Worm (Caenorhabditis elegans) whole organism, L2 larva: ENCODE measurements around the gene srbc-23.
A peak's percentile ranks its signal among the peaks of the same experiment; 100 is the strongest.

Experiments
- C34F6.9 ChIP-seq: fragments of 150-350 bp; optimal IDR thresholded peaks from 2 replicates; lab custom pipeline; 2014; ENCODE audit warnings: missing biosample characterization, missing genetic modification characterization
- F13H6.1 ChIP-seq: sonication (generic microtip); optimal IDR thresholded peaks from 2 replicates; lab custom pipeline; 2016; ENCODE audit warnings: missing genetic modification characterization, missing compliant biosample characterization
- R02D3.7 ChIP-seq: fragments of 150-350 bp; optimal IDR thresholded peaks from 2 replicates; lab custom pipeline; 2014; ENCODE audit warnings: missing biosample characterization, missing genetic modification characterization
- Y55F3AM.14 ChIP-seq: fragments of 200-800 bp; sonication (Bioruptor generic); optimal IDR thresholded peaks from 2 replicates; lab custom pipeline; 2018; ENCODE audit warnings: mild to moderate bottlenecking, missing genetic modification characterization, missing compliant biosample characterization
- alr-1 ChIP-seq: fragments of 150-350 bp; optimal IDR thresholded peaks from 2 replicates; lab custom pipeline; 2014; ENCODE audit warnings: missing biosample characterization, missing genetic modification characterization
- aly-2 ChIP-seq: fragments of 150-350 bp; optimal IDR thresholded peaks from 2 replicates; lab custom pipeline; 2014; ENCODE audit warnings: missing biosample characterization, missing genetic modification characterization
- ceh-16 ChIP-seq: fragments of 150-350 bp; optimal IDR thresholded peaks from 2 replicates; lab custom pipeline; 2014; ENCODE audit warnings: missing biosample characterization, missing genetic modification characterization
- ceh-82 ChIP-seq: fragments of 150-350 bp; optimal IDR thresholded peaks from 2 replicates; lab custom pipeline; 2014; ENCODE audit warnings: missing biosample characterization, missing genetic modification characterization
- crh-2 ChIP-seq: sonication (generic microtip); optimal IDR thresholded peaks from 2 replicates; lab custom pipeline; 2017; ENCODE audit warnings: missing biosample characterization, missing genetic modification characterization
- dmd-4 ChIP-seq: sonication (generic microtip); optimal IDR thresholded peaks from 2 replicates; lab custom pipeline; 2017; ENCODE audit warnings: missing biosample characterization, missing genetic modification characterization
- egl-27 ChIP-seq: sonication (generic microtip); optimal IDR thresholded peaks from 3 replicates; lab custom pipeline; 2017; ENCODE audit warnings: missing biosample characterization, missing genetic modification reagents, missing genetic modification characterization
- elt-1 ChIP-seq: fragments of 150-350 bp; optimal IDR thresholded peaks from 2 replicates; lab custom pipeline; 2014; ENCODE audit warnings: missing biosample characterization, missing genetic modification characterization
- fos-1 ChIP-seq: fragments of 150-350 bp; optimal IDR thresholded peaks from 2 replicates; lab custom pipeline; 2014; ENCODE audit warnings: missing biosample characterization, missing genetic modification characterization
- gmeb-1 ChIP-seq: fragments of 150-350 bp; optimal IDR thresholded peaks from 2 replicates; lab custom pipeline; 2014; ENCODE audit warnings: missing biosample characterization, missing genetic modification characterization
- lin-11 ChIP-seq: fragments of 150-350 bp; sonication (generic microtip); optimal IDR thresholded peaks from 2 replicates; lab custom pipeline; 2014; ENCODE audit warnings: missing biosample characterization, missing genetic modification characterization, inconsistent platforms, mixed read lengths
- lin-13 ChIP-seq: fragments of 150-350 bp; optimal IDR thresholded peaks from 2 replicates; lab custom pipeline; 2014; ENCODE audit warnings: missing biosample characterization, missing genetic modification reagents, missing genetic modification characterization
- lin-39 ChIP-seq: fragments of 150-350 bp; optimal IDR thresholded peaks from 2 replicates; lab custom pipeline; 2014; ENCODE audit warnings: missing biosample characterization, missing genetic modification reagents, missing genetic modification characterization
- lsy-2 ChIP-seq, 2 experiments: fragments of 150-350 bp in 1 of 2; sonication (generic microtip) in 1 of 2; optimal IDR thresholded peaks; 2 replicates each; lab custom pipeline; 2014 to 2017; ENCODE audit warnings: missing biosample characterization in 2 of 2, missing genetic modification characterization in 2 of 2
- mab-5 ChIP-seq: fragments of 150-350 bp; optimal IDR thresholded peaks from 2 replicates; lab custom pipeline; 2014; ENCODE audit warnings: missing biosample characterization, missing genetic modification characterization
- mdl-1 ChIP-seq, 2 experiments: fragments of 150-350 bp in 1 of 2; sonication (generic microtip) in 1 of 2; optimal IDR thresholded peaks; 2 replicates each; lab custom pipeline; 2017; ENCODE audit warnings: missing biosample characterization in 2 of 2, missing genetic modification characterization in 2 of 2
- nhr-10 ChIP-seq: sonication (generic microtip); optimal IDR thresholded peaks from 2 replicates; lab custom pipeline; 2017; ENCODE audit warnings: missing biosample characterization, missing genetic modification characterization
- nhr-11 ChIP-seq: fragments of 150-350 bp; optimal IDR thresholded peaks from 2 replicates; lab custom pipeline; 2014; ENCODE audit warnings: missing biosample characterization, missing genetic modification characterization
- nhr-12 ChIP-seq: fragments of 150-350 bp; optimal IDR thresholded peaks from 2 replicates; lab custom pipeline; 2014; ENCODE audit warnings: missing biosample characterization, missing genetic modification characterization
- nhr-129 ChIP-seq: fragments of 150-350 bp; optimal IDR thresholded peaks from 2 replicates; lab custom pipeline; 2014; ENCODE audit warnings: missing biosample characterization, missing genetic modification characterization
- nhr-23 ChIP-seq: fragments of 150-350 bp; optimal IDR thresholded peaks from 2 replicates; lab custom pipeline; 2014; ENCODE audit warnings: missing biosample characterization, missing genetic modification reagents, missing genetic modification characterization
- nhr-237 ChIP-seq: fragments of 150-350 bp; optimal IDR thresholded peaks from 2 replicates; lab custom pipeline; 2014; ENCODE audit warnings: missing biosample characterization, missing genetic modification characterization
- nhr-25 ChIP-seq: fragments of 150-350 bp; sonication (generic microtip); optimal IDR thresholded peaks from 3 replicates; lab custom pipeline; 2014; ENCODE audit warnings: missing biosample characterization, missing genetic modification characterization
- sem-4 ChIP-seq: fragments of 150-350 bp; optimal IDR thresholded peaks from 2 replicates; lab custom pipeline; 2014; ENCODE audit warnings: missing biosample characterization, missing genetic modification reagents, missing genetic modification characterization
- sma-3 ChIP-seq: sonication (generic microtip); optimal IDR thresholded peaks from 2 replicates; lab custom pipeline; 2016; ENCODE audit warnings: missing genetic modification reagents, missing genetic modification characterization, missing compliant biosample characterization
- sma-9 ChIP-seq, 2 experiments: fragments of 150-350 bp in 1 of 2; sonication (generic microtip) in 1 of 2; optimal IDR thresholded peaks; 2 replicates each; lab custom pipeline; 2014 to 2016; ENCODE audit warnings: missing genetic modification characterization in 2 of 2, mild to moderate bottlenecking in 1 of 2, missing biosample characterization in 1 of 2, missing compliant biosample characterization in 1 of 2, missing genetic modification reagents in 1 of 2, moderate library complexity in 1 of 2
- unc-39 ChIP-seq: fragments of 150-350 bp; optimal IDR thresholded peaks from 2 replicates; lab custom pipeline; 2014; ENCODE audit warnings: missing biosample characterization, missing genetic modification characterization
- unc-55 ChIP-seq: fragments of 150-350 bp; sonication (generic microtip); optimal IDR thresholded peaks from 3 replicates; lab custom pipeline; 2014; ENCODE audit warnings: missing biosample characterization, missing genetic modification reagents, missing genetic modification characterization
- unc-62 ChIP-seq: fragments of 150-350 bp; optimal IDR thresholded peaks from 2 replicates; lab custom pipeline; 2014; ENCODE audit warnings: missing biosample characterization, missing genetic modification reagents, missing genetic modification characterization
- zag-1 ChIP-seq: fragments of 150-350 bp; optimal IDR thresholded peaks from 2 replicates; lab custom pipeline; 2014; ENCODE audit warnings: missing biosample characterization, missing genetic modification characterization
- ztf-1 ChIP-seq: fragments of 200-800 bp; sonication (Bioruptor generic); conservative IDR thresholded peaks from 2 replicates; pipeline ENCODE4 v1.3.6; 2022; ENCODE audit warnings: missing genetic modification characterization, missing compliant biosample characterization
- ztf-11 ChIP-seq: sonication (generic microtip); optimal IDR thresholded peaks from 2 replicates; lab custom pipeline; 2017; ENCODE audit warnings: missing biosample characterization, missing genetic modification characterization
- ztf-4 ChIP-seq: fragments of 150-350 bp; optimal IDR thresholded peaks from 2 replicates; lab custom pipeline; 2014; ENCODE audit warnings: missing biosample characterization, missing genetic modification characterization

The srbc-23 gene

ce11 chrV:2126996-2127585, 26.3 kb upstream of the srbc-23 start, which contains the start of gene ldp-1 (continued):
- peak; percentile 63 for TF ChIP-seq sma-3 (GFP tag; lab: Kevin White, UChicago)
- no peak for TF ChIP-seq dmd-4 (tag; lab: Kevin White, UChicago)
- no peak for TF ChIP-seq fos-1
- TF ChIP-seq egl-27, result peak; percentile 30
- no peak for TF ChIP-seq lin-39 (tag; lab: Kevin White, UChicago)
- no peak for TF ChIP-seq ztf-11 (tag; lab: Kevin White, UChicago)
- no peak for TF ChIP-seq elt-1
- peak; percentile 11 for TF ChIP-seq sem-4
- TF ChIP-seq mab-5, result no peak
- no peak for TF ChIP-seq nhr-10
- TF ChIP-seq nhr-12 (tag; lab: Kevin White, UChicago), result no peak
- no peak for TF ChIP-seq mdl-1 (tag; optimal IDR thresholded peaks at IDR 0.05; lab: Kevin White, UChicago)
- TF ChIP-seq sma-9 (GFP tag; optimal IDR thresholded peaks at IDR 0.05; lab: Kevin White, UChicago), result peak; percentile 87
- no peak for TF ChIP-seq sma-9 (tag; optimal IDR thresholded peaks at IDR 0.05; lab: Kevin White, UChicago)
- no peak for TF ChIP-seq ceh-82
- TF ChIP-seq F13H6.1 (tag; lab: Kevin White, UChicago), result peak; percentile 70
- TF ChIP-seq gmeb-1 (tag; lab: Kevin White, UChicago), result peak; percentile 88
- peak; percentile 52 to 81 for TF ChIP-seq lsy-2 (tag; optimal IDR thresholded peaks at IDR 0.05; lab: Kevin White, UChicago)
- TF ChIP-seq ceh-16 (tag; lab: Kevin White, UChicago), result no peak
- peak; percentile 19 for TF ChIP-seq nhr-25
- peak; percentile 62 for TF ChIP-seq C34F6.9 (tag; lab: Kevin White, UChicago)
- no peak for TF ChIP-seq zag-1 (tag; lab: Kevin White, UChicago)
- TF ChIP-seq R02D3.7 (tag; lab: Kevin White, UChicago), result no peak
- TF ChIP-seq ztf-1 (GFP tag; lab: Robert Waterston, UW), result no peak
- TF ChIP-seq lin-13 (GFP tag; lab: Kevin White, UChicago), result peak; percentile 48

DNA sequence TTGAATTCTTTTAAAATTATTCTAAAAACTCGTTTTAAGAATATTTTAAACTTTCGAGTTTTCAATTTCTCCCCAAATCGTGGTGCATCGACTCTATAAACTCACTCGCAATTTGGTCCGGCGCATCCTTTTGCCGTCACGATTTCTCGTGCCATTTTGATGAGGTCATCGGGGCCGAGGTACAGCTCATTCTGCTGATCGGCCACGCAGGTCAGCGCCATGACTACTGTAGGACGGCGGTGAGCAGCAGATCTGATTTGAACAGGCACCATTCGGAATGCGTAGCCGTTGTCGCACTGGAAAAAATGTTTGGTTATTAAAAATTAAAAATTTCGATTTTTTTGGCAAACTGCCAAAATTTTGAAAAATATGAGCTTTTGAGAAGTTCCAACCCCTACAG, 20.7 kb upstream of the srbc-23 start:
- no peak for TF ChIP-seq nhr-11 (tag; lab: Kevin White, UChicago)
- TF ChIP-seq, all 48 proteins: peak for 0

ce11 chrV:2133512-2133911, 19.9 kb upstream of the srbc-23 start:
- TF ChIP-seq sma-9 (GFP tag; optimal IDR thresholded peaks at IDR 0.05; lab: Kevin White, UChicago), result peak; percentile 93
- TF ChIP-seq sma-9 (tag; optimal IDR thresholded peaks at IDR 0.05; lab: Kevin White, UChicago), result no peak
- no peak for TF ChIP-seq aly-2 (tag; lab: Kevin White, UChicago)
- TF ChIP-seq lin-13 (GFP tag; lab: Kevin White, UChicago), result peak; percentile 50
- TF ChIP-seq mab-5, result no peak
- peak; percentile 29 for TF ChIP-seq ztf-4
- TF ChIP-seq nhr-10, result no peak
- no peak for TF ChIP-seq nhr-237 (tag; lab: Kevin White, UChicago)
- peak; percentile 64 for TF ChIP-seq lin-11
- peak; percentile 84 for TF ChIP-seq C34F6.9 (tag; lab: Kevin White, UChicago)
- TF ChIP-seq unc-55 (GFP tag; lab: Kevin White, UChicago), result peak; percentile 59
- TF ChIP-seq ztf-11 (tag; lab: Kevin White, UChicago), result no peak
- peak; percentile 58 to 86 for TF ChIP-seq mdl-1 (tag; optimal IDR thresholded peaks at IDR 0.05; lab: Kevin White, UChicago)
- TF ChIP-seq alr-1 (tag; lab: Kevin White, UChicago), result no peak
- TF ChIP-seq nhr-23 (tag; lab: Kevin White, UChicago), result no peak
- TF ChIP-seq unc-39 (tag; lab: Kevin White, UChicago), result no peak
- peak; percentile 87 for TF ChIP-seq F13H6.1 (tag; lab: Kevin White, UChicago)
- TF ChIP-seq nhr-129 (tag; lab: Kevin White, UChicago), result peak; percentile 78
- TF ChIP-seq unc-62 (GFP tag; lab: Kevin White, UChicago), result no peak
- TF ChIP-seq Y55F3AM.14, result peak; percentile 78
- peak; percentile 9 for TF ChIP-seq fos-1
- TF ChIP-seq zag-1 (tag; lab: Kevin White, UChicago), result peak; percentile 83
- peak; percentile 11 for TF ChIP-seq egl-27
- peak; percentile 62 for TF ChIP-seq crh-2 (tag; lab: Kevin White, UChicago)
- TF ChIP-seq lsy-2 (tag; optimal IDR thresholded peaks at IDR 0.05; lab: Kevin White, UChicago), result peak in 1 of 2 experiments; percentile 68
- TF ChIP-seq sem-4, result peak; percentile 69
